Fruit fly (Drosophila melanogaster): ENCODE data around the gene Sfp24Bc.

The Sfp24Bc gene

dm6 chr2L:3703260-3703659, 32.9 kb upstream of the Sfp24Bc start, which contains the start of gene CG2816 (continued):
- TF ChIP-seq B-H2 (GFP tag; optimal IDR thresholded peaks at IDR 0.05) (no peak), Usf (GFP tag; optimal IDR thresholded peaks at IDR 0.05) (peak; percentile 72), Antp (GFP tag; optimal IDR thresholded peaks at IDR 0.05) (peak; percentile 32), CG13894 (tag; optimal IDR thresholded peaks at IDR 0.05) (no peak), CG1603 (tag; optimal IDR thresholded peaks at IDR 0.05) (peak; percentile 51), CG15479 (GFP tag; optimal IDR thresholded peaks at IDR 0.05) (no peak), exex (tag; optimal IDR thresholded peaks at IDR 0.05) (no peak), ap (GFP tag; IDR thresholded peaks at IDR 0.05) (peak; percentile 69), Nf-YB (GFP tag; optimal IDR thresholded peaks at IDR 0.05) (no peak), ci (GFP tag; IDR thresholded peaks at IDR 0.05) (no peak), Ada2b (GFP tag; IDR thresholded peaks at IDR 0.05) (peak; percentile 49), CG9609 (GFP tag; optimal IDR thresholded peaks at IDR 0.05) (peak; percentile 77), Hand (GFP tag; optimal IDR thresholded peaks at IDR 0.05) (no peak), HLH54F (GFP tag; optimal IDR thresholded peaks at IDR 0.05) (peak; percentile 72), cas (GFP tag; IDR thresholded peaks at IDR 0.05) (peak; percentile 75; the same call in 1 of the 2 replicates), CG9817 (tag; optimal IDR thresholded peaks at IDR 0.05) (peak; percentile 91), CG6689 (GFP tag; IDR thresholded peaks at IDR 0.05) (0 out of 2 replicates have a peak, but pooled peaks have one; percentile 35), dpn (GFP tag; optimal IDR thresholded peaks at IDR 0.05) (peak; percentile 63 to 79), Hmr (GFP tag; optimal IDR thresholded peaks at IDR 0.05) (peak; percentile 80), CG15514 (GFP tag; optimal IDR thresholded peaks at IDR 0.05) (peak; percentile 38), CG17912 (GFP tag; optimal IDR thresholded peaks at IDR 0.05) (no peak), Rx (GFP tag; IDR thresholded peaks at IDR 0.05) (0 out of 2 replicates have a peak, but pooled peaks have one; percentile 15), ems (GFP tag; optimal IDR thresholded peaks at IDR 0.05) (peak; percentile 68), YL-1 (GFP tag; optimal IDR thresholded peaks at IDR 0.05) (no peak), BtbVII (GFP tag; optimal IDR thresholded peaks at IDR 0.05) (peak; percentile 33), Hey (tag; optimal IDR thresholded peaks at IDR 0.05) (peak; percentile 14), sens (GFP tag) (peak; percentile 78), CG32772 (GFP tag; IDR thresholded peaks at IDR 0.05) (peak; percentile 45; the same call in 1 of the 2 replicates), insv (GFP tag; optimal IDR thresholded peaks at IDR 0.05) (no peak), Meics (GFP tag; optimal IDR thresholded peaks at IDR 0.05) (peak; percentile 44), corto (GFP tag; optimal IDR thresholded peaks at IDR 0.05) (peak; percentile 34), Atf3 (GFP tag; optimal IDR thresholded peaks at IDR 0.05) (peak; percentile 26), CG12155 (GFP tag; optimal IDR thresholded peaks at IDR 0.05) (peak; percentile 29), Trl (optimal IDR thresholded peaks at IDR 0.05) (no peak), Trl (GFP tag; optimal IDR thresholded peaks at IDR 0.05) (peak; percentile 26), CG18619 (GFP tag; optimal IDR thresholded peaks at IDR 0.05) (peak; percentile 65), Fer2 (tag; optimal IDR thresholded peaks at IDR 0.05) (peak; percentile 36), Stat92E (GFP tag; optimal IDR thresholded peaks at IDR 0.05) (no peak), CG7786 (GFP tag; optimal IDR thresholded peaks at IDR 0.05) (peak; percentile 89), CG12769 (tag; optimal IDR thresholded peaks at IDR 0.05) (peak; percentile 95), CG12942 (GFP tag; optimal IDR thresholded peaks at IDR 0.05) (peak; percentile 42), HLH3B (GFP tag; IDR thresholded peaks at IDR 0.05) (peak; percentile 57), NFAT (GFP tag; IDR thresholded peaks at IDR 0.05) (peak; percentile 68; the same call in 1 of the 2 replicates), CG17385 (GFP tag; optimal IDR thresholded peaks at IDR 0.05) (peak; percentile 45), Mrtf (GFP tag; IDR thresholded peaks at IDR 0.05) (peak; percentile 78; the same call in 2 of the 3 replicates), CG11504 (tag; optimal IDR thresholded peaks at IDR 0.05) (peak; percentile 55), Hr3 (GFP tag; optimal IDR thresholded peaks at IDR 0.05) (peak; percentile 52), wdn (GFP tag; IDR thresholded peaks at IDR 0.05) (peak; percentile 81; the same call in 1 of the 2 replicates), CG11560 (tag; IDR thresholded peaks at IDR 0.05) (peak; percentile 75), C15 (GFP tag; IDR thresholded peaks at IDR 0.05) (0 out of 3 replicates have a peak, but pooled peaks have one; percentile 18), H2.0 (GFP tag; IDR thresholded peaks at IDR 0.05) (peak; percentile 76)
